Worm (Caenorhabditis elegans): ENCODE measurements around the gene str-87.

The str-87 gene

DNA sequence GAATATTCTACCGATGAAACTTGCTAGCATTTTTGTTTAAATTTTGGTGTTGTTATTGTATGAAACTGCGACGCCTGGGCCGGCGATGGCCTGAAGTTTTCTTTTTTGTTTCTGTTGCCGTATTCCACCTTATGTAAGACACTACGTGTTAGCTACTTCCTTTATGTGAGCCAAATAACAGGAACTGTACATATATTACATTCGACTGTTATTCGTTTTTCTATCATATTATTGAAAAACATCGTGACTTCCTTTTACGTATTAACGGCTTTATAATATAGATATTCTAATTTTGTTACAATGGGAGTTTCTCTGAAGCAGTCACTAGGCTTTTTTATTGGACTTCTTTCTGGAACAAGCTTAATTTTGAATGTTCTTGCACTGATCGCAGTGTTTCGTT, 17.2 kb upstream of the str-87 start, which contains the start of gene srx-3:
Gene srx-3, plus strand, starts transcription at position 301 of the 400 bp plus-strand sequence.
- TF ChIP-seq zip-8 (tag; optimal IDR thresholded peaks at IDR 0.05) (no peak), mep-1 (tag; optimal IDR thresholded peaks at IDR 0.05) (no peak), sptf-1 (tag; optimal IDR thresholded peaks at IDR 0.05) (no peak), nhr-12 (tag; optimal IDR thresholded peaks at IDR 0.05) (no peak), blmp-1 (tag; optimal IDR thresholded peaks at IDR 0.05) (no peak), mab-5 (tag; optimal IDR thresholded peaks at IDR 0.05) (no peak), ham-2 (GFP tag; optimal IDR thresholded peaks at IDR 0.05) (no peak), unc-39 (tag; optimal IDR thresholded peaks at IDR 0.05) (no peak), mls-2 (tag; optimal IDR thresholded peaks at IDR 0.05) (no peak), nhr-2 (tag; optimal IDR thresholded peaks at IDR 0.05) (no peak), ceh-43 (GFP tag; optimal IDR thresholded peaks at IDR 0.05) (no peak), tbx-8 (GFP tag; optimal IDR thresholded peaks at IDR 0.05) (no peak), flh-1 (GFP tag; optimal IDR thresholded peaks at IDR 0.05) (no peak), ceh-39 (tag; optimal IDR thresholded peaks at IDR 0.05) (no peak), elt-1 (tag; optimal IDR thresholded peaks at IDR 0.05; ENCODE audit: borderline replicate concordance, insufficient read depth) (no peak), unc-62 (GFP tag; optimal IDR thresholded peaks at IDR 0.05) (no peak), nhr-237 (tag; optimal IDR thresholded peaks at IDR 0.05) (no peak), nhr-76 (tag; optimal IDR thresholded peaks at IDR 0.05) (no peak), bed-3 (GFP tag; optimal IDR thresholded peaks at IDR 0.05) (no peak), unc-120 (tag; optimal IDR thresholded peaks at IDR 0.05; ENCODE audit: poor library complexity, severe bottlenecking) (no peak)

- TF ChIP-seq nhr-28 (tag; optimal IDR thresholded peaks at IDR 0.05) (no peak), mls-2 (tag; optimal IDR thresholded peaks at IDR 0.05) (no peak), blmp-1 (tag; optimal IDR thresholded peaks at IDR 0.05) (no peak), ztf-11 (tag; optimal IDR thresholded peaks at IDR 0.05) (no peak), unc-39 (tag; optimal IDR thresholded peaks at IDR 0.05) (no peak), ces-1 (GFP tag; optimal IDR thresholded peaks at IDR 0.05) (no peak), unc-120 (tag; optimal IDR thresholded peaks at IDR 0.05; ENCODE audit: poor library complexity, severe bottlenecking) (no peak), tbx-8 (GFP tag; optimal IDR thresholded peaks at IDR 0.05) (no peak), lin-13 (tag; optimal IDR thresholded peaks at IDR 0.05) (no peak), zip-8 (tag; optimal IDR thresholded peaks at IDR 0.05) (no peak), lsy-2 (tag; optimal IDR thresholded peaks at IDR 0.05) (no peak), nhr-237 (tag; optimal IDR thresholded peaks at IDR 0.05) (no peak), lin-32 (GFP tag; optimal IDR thresholded peaks at IDR 0.05) (no peak), sem-2 (GFP tag; optimal IDR thresholded peaks at IDR 0.05) (no peak), bed-3 (GFP tag; optimal IDR thresholded peaks at IDR 0.05) (no peak), snpc-4 (tag; optimal IDR thresholded peaks at IDR 0.05) (no peak), nhr-76 (tag; optimal IDR thresholded peaks at IDR 0.05) (no peak), ceh-83 (GFP tag; optimal IDR thresholded peaks at IDR 0.05) (no peak)
Measured at ce11 chrV:9003291-9003690, 15.3 kb upstream of the str-87 start, which contains the start of gene srx-1. Gene srx-1, plus strand, starts transcription at chrV:9003672.

- TF ChIP-seq ham-2 (GFP tag; optimal IDR thresholded peaks at IDR 0.05), result no peak
- no peak for TF ChIP-seq bed-3 (GFP tag; optimal IDR thresholded peaks at IDR 0.05)
- TF ChIP-seq tbx-8 (GFP tag; optimal IDR thresholded peaks at IDR 0.05), result no peak
- no peak for TF ChIP-seq hlh-1 (tag; optimal IDR thresholded peaks at IDR 0.05)
- TF ChIP-seq zip-8 (tag; optimal IDR thresholded peaks at IDR 0.05), result no peak
- TF ChIP-seq ceh-43 (GFP tag; optimal IDR thresholded peaks at IDR 0.05), result no peak
- TF ChIP-seq nhr-12 (tag; optimal IDR thresholded peaks at IDR 0.05), result no peak
Measured at ce11 chrV:9001175-9001574, 13.2 kb upstream of the str-87 start, which contains the start of gene F59E11.2. Gene F59E11.2, plus strand, starts transcription at chrV:9001475.

DNA sequence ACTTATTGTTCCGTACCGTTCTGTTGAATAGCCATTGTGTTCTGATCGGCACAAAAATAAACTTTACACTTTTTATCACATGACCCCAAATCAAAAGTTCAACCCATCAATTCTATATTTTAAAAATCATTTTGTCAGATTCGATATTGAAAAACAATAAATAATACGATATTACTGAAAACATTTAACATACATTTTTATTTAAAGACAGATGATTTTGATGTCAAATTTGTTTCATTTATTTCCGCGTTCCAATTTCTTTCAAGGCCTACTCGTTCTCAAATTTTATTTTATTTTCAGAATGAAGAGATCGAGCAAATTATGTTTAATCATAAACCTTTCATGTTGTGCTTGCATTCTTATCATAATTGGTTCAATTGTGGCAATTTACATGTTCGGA, 6.8 kb upstream of the str-87 start, which contains the start of gene F59E11.5:
Gene F59E11.5, plus strand, starts transcription at position 301 of the 400 bp plus-strand sequence.
- TF ChIP-seq pha-4 (tag; optimal IDR thresholded peaks at IDR 0.05) (no peak), sem-2 (GFP tag; optimal IDR thresholded peaks at IDR 0.05) (no peak)

DNA sequence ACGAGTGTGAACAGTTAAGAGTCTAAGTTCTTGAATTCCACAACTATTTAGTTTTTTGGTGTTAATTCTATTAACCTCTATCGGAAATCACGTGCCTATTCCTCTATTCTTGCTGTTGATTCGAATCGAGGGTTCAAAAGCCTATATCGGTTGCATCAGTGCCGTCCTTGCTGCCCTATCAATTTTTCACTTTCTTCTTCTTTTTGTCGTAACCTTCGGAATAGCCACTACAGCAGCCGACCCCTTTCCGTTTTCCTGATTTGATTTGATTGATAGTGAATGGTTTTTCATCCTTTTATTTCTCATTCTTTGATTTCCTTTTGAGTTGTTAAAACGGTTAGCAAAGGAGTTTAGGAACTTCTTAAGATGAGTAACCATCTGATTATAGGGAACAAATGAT, 6.3 kb upstream of the str-87 start:
- no peak for TF ChIP-seq zip-8 (tag; optimal IDR thresholded peaks at IDR 0.05)
- no peak for TF ChIP-seq snpc-4 (tag; optimal IDR thresholded peaks at IDR 0.05)
- TF ChIP-seq elt-3 (tag; optimal IDR thresholded peaks at IDR 0.05), result no peak
- no peak for TF ChIP-seq ham-2 (GFP tag; optimal IDR thresholded peaks at IDR 0.05)
- no peak for TF ChIP-seq nhr-2 (tag; optimal IDR thresholded peaks at IDR 0.05)
- TF ChIP-seq hlh-1 (tag; optimal IDR thresholded peaks at IDR 0.05), result no peak
- no peak for TF ChIP-seq lsy-2 (tag; optimal IDR thresholded peaks at IDR 0.05)
- TF ChIP-seq blmp-1 (tag; optimal IDR thresholded peaks at IDR 0.05), result no peak
- no peak for TF ChIP-seq cnd-1 (tag; optimal IDR thresholded peaks at IDR 0.05)
- TF ChIP-seq lin-32 (GFP tag; optimal IDR thresholded peaks at IDR 0.05), result no peak
- no peak for TF ChIP-seq M03D4.4 (tag; optimal IDR thresholded peaks at IDR 0.05)
- TF ChIP-seq lin-13 (tag; optimal IDR thresholded peaks at IDR 0.05), result no peak
- no peak for TF ChIP-seq ces-1 (GFP tag; optimal IDR thresholded peaks at IDR 0.05)
- TF ChIP-seq nhr-76 (tag; optimal IDR thresholded peaks at IDR 0.05), result no peak
